Worm (Caenorhabditis elegans): ENCODE measurements around the gene ctf-4.

DNA sequence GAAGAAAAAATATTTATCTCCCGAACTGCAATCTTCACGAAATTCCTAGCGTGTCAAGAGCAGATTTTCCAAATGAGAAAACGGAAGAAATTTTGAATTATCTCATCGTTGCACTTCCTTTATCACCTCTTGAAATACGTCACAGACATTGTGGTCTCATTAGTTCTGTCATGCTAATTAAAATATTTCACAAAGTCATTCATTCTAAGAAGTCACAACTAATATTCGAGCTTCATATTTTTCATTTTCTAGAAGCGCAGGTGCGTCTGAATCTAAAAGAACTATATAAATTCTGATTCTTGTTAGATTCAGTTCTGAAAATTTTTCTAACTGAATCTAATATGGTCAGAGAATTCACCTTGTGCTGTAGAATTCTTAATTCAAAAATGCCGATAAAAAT is 18.1 kb downstream of the ctf-4 start:
- no peak for TF ChIP-seq sox-4 (tag; optimal IDR thresholded peaks at IDR 0.05)
- TF ChIP-seq K09A11.1 (tag; optimal IDR thresholded peaks at IDR 0.05; ENCODE audit: insufficient read depth), result no peak
- no peak for TF ChIP-seq hlh-15 (tag; optimal IDR thresholded peaks at IDR 0.05)
- TF ChIP-seq ref-2 (tag; optimal IDR thresholded peaks at IDR 0.05), result no peak
- no peak for TF ChIP-seq hlh-30 (tag; optimal IDR thresholded peaks at IDR 0.05; ENCODE audit: insufficient read depth)
- TF ChIP-seq ceh-48 (tag; optimal IDR thresholded peaks at IDR 0.05), result no peak
